Worm (Caenorhabditis elegans): ENCODE measurements around the gene ptr-13.

Gene ptr-13

DNA sequence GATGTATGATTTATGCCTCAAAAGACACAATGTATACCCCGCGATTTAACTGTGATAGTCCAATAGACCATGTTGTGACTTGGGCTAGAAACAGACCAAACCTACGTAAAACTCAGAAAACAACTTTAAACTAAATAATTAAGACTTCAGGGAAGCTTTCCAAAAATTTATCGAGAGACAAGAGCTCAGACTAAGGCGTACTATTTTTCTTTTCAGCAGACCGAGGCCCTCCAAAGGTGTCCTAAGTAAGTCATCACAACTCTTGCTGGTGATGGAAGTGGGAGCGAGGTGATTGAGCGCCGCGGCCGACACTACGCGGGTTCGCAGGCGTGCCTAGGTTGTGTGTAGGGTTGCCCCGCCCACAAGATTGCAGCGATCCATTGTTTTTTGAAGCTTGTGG lies 4.8 kb upstream of the ptr-13 start (continued):
- TF ChIP-seq nhr-20 (tag; optimal IDR thresholded peaks at IDR 0.05) (peak; percentile 82), hpl-2 (GFP tag; optimal IDR thresholded peaks at IDR 0.05) (no peak), swsn-7 (tag; optimal IDR thresholded peaks at IDR 0.05) (peak; percentile 85), skn-1 (tag; optimal IDR thresholded peaks at IDR 0.05) (peak; percentile 16), lin-13 (GFP tag; optimal IDR thresholded peaks at IDR 0.05) (no peak), nhr-47 (tag; optimal IDR thresholded peaks at IDR 0.05) (peak; percentile 89), rnt-1 (tag; optimal IDR thresholded peaks at IDR 0.05) (peak; percentile 93), mep-1 (tag; optimal IDR thresholded peaks at IDR 0.05) (peak; percentile 18), unc-86 (tag; optimal IDR thresholded peaks at IDR 0.05) (peak; percentile 55), fos-1 (tag; optimal IDR thresholded peaks at IDR 0.05) (peak; percentile 61), lsy-2 (tag; optimal IDR thresholded peaks at IDR 0.05) (peak; percentile 31 to 67), nhr-12 (tag; optimal IDR thresholded peaks at IDR 0.05) (no peak), hlh-4 (tag; optimal IDR thresholded peaks at IDR 0.05) (no peak), snpc-4 (tag; optimal IDR thresholded peaks at IDR 0.05) (peak; percentile 99), mab-9 (GFP tag; IDR thresholded peaks at IDR 0.05) (no peak), zip-4 (GFP tag; optimal IDR thresholded peaks at IDR 0.05) (peak; percentile 57), tbx-2 (tag; optimal IDR thresholded peaks at IDR 0.05) (peak; percentile 60), fkh-8 (tag; optimal IDR thresholded peaks at IDR 0.05) (peak; percentile 14), nhr-77 (tag; optimal IDR thresholded peaks at IDR 0.05) (peak; percentile 59), fkh-4 (tag; optimal IDR thresholded peaks at IDR 0.05; ENCODE audit: borderline replicate concordance) (no peak), dpl-1 (GFP tag; optimal IDR thresholded peaks at IDR 0.05) (peak; percentile 22 to 38 (median 31)), nhr-90 (tag; optimal IDR thresholded peaks at IDR 0.05; ENCODE audit: poor library complexity) (peak; percentile 92), lin-35 (GFP tag; optimal IDR thresholded peaks at IDR 0.05) (peak; percentile 34 to 59), fkh-10 (GFP tag; optimal IDR thresholded peaks at IDR 0.05) (no peak), egl-13 (tag; optimal IDR thresholded peaks at IDR 0.05) (peak; percentile 50), tlp-1 (tag; optimal IDR thresholded peaks at IDR 0.05) (no peak), C04F5.9 (tag; optimal IDR thresholded peaks at IDR 0.05) (peak; percentile 41), sup-37 (GFP tag; optimal IDR thresholded peaks at IDR 0.05) (peak; percentile 80), elt-3 (tag; optimal IDR thresholded peaks at IDR 0.05) (peak in 1 of 6 experiments; percentile 42), lin-39 (tag; optimal IDR thresholded peaks at IDR 0.05) (peak; percentile 40), nhr-71 (tag; optimal IDR thresholded peaks at IDR 0.05) (peak; percentile 91), nhr-237 (tag; optimal IDR thresholded peaks at IDR 0.05) (no peak), C16A3.4 (tag; optimal IDR thresholded peaks at IDR 0.05) (peak; percentile 26), unc-30 (tag; optimal IDR thresholded peaks at IDR 0.05) (no peak), ceh-63 (GFP tag; optimal IDR thresholded peaks at IDR 0.05) (no peak), ceh-88 (GFP tag; IDR thresholded peaks at IDR 0.05) (peak; percentile 42), nhr-19 (GFP tag; conservative IDR thresholded peaks at IDR 0.05) (peak; percentile 89), ets-5 (GFP tag; IDR thresholded peaks at IDR 0.05) (no peak)

DNA sequence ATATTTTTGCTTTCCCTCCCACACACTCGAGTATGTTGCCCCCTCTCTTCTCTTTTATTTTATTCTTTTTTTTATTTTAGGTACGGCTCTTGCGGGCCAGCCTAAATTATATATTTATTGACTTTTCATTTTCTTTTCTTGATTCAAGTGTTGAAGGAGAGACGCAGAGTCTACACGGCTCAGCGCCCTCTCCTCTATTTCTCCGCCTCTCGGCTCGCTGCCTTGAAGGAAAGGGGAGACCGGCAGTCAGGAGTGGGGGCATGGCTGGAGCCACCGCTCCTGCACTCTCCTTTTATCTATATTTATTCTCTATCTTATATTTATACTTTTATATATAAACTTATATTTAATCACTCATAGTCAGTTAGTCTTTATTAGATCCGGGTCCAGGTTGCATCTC lies 4.1 kb upstream of the ptr-13 start:
- no peak for TF ChIP-seq elt-2 (tag; optimal IDR thresholded peaks at IDR 0.05)
- TF ChIP-seq isw-1 (GFP tag; IDR thresholded peaks at IDR 0.05), result no peak
- TF ChIP-seq mep-1 (tag; optimal IDR thresholded peaks at IDR 0.05), result peak; percentile 27
- TF ChIP-seq lin-14 (GFP tag; optimal IDR thresholded peaks at IDR 0.05), result peak; percentile 52
- no peak for TF ChIP-seq mab-9 (GFP tag; IDR thresholded peaks at IDR 0.05)
- TF ChIP-seq snpc-4 (tag; optimal IDR thresholded peaks at IDR 0.05), result peak; percentile 51
- peak; percentile 10 for TF ChIP-seq tbx-2 (tag; optimal IDR thresholded peaks at IDR 0.05)

DNA sequence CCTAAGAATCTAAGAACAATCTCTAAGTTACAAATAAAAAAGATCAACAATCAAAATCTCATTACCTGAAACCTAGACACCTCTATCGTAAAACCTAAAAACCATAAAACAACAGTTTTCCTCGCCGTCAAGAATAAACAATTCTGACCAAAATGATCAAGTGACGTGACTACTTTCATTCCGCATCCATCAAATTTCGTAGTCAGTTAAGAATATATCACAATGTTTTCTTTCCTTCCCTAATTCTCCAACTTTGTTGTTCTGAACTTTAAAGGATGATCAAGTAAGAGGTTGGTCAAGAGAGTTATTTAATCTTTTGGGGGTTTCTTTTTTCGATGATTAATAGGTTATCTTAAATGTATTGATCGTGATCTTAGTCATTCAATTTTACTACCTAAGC lies 1.0 kb upstream of the ptr-13 start:
- TF ChIP-seq efl-1 (optimal IDR thresholded peaks at IDR 0.05) (no peak), efl-1 (GFP tag; optimal IDR thresholded peaks at IDR 0.05 in 1 of 2) (peak in 1 of 2 experiments; percentile 40), elt-3 (tag; optimal IDR thresholded peaks at IDR 0.05) (peak in 2 of 6 experiments; percentile 54 to 90), lin-14 (GFP tag; optimal IDR thresholded peaks at IDR 0.05) (peak; percentile 41), snu-23 (GFP tag; optimal IDR thresholded peaks at IDR 0.05) (peak; percentile 6), nhr-19 (GFP tag; conservative IDR thresholded peaks at IDR 0.05) (0 out of 2 replicates have a peak, but pooled peaks have one; percentile 2), dpl-1 (GFP tag; optimal IDR thresholded peaks at IDR 0.05) (no peak), nhr-20 (tag; optimal IDR thresholded peaks at IDR 0.05) (peak; percentile 54), blmp-1 (tag; optimal IDR thresholded peaks at IDR 0.05) (peak; percentile 81), lin-35 (GFP tag; optimal IDR thresholded peaks at IDR 0.05) (peak in 1 of 2 experiments; percentile 20), nhr-85 (tag) (peak; percentile 75), nhr-47 (tag; optimal IDR thresholded peaks at IDR 0.05) (no peak), nhr-71 (tag; optimal IDR thresholded peaks at IDR 0.05) (peak; percentile 40), rnt-1 (tag; optimal IDR thresholded peaks at IDR 0.05) (no peak), ama-1 (optimal IDR thresholded peaks at IDR 0.05) (no peak)
